Fruit fly (Drosophila melanogaster) whole organism, prepupa: ENCODE measurements around the gene CG15731.

Experiments
- Blimp-1 ChIP-seq: fragments of 200-800 bp; sonication (Bioruptor generic); optimal IDR thresholded peaks from 3 replicates; lab custom pipeline; 2017; ENCODE audit warnings: missing biosample characterization, missing genetic modification characterization, mild to moderate bottlenecking, moderate library complexity, missing genetic modification reagents
- CG10631 ChIP-seq: fragments of 200-800 bp; sonication (Bioruptor generic); optimal IDR thresholded peaks from 2 replicates; lab custom pipeline; 2016; ENCODE audit warnings: missing biosample characterization, missing genetic modification characterization
- CG10669 ChIP-seq: fragments of 200-800 bp; sonication (Bioruptor generic); optimal IDR thresholded peaks from 3 replicates; lab custom pipeline; 2018; ENCODE audit warnings: missing biosample characterization, mild to moderate bottlenecking, missing genetic modification characterization, moderate library complexity
- CG11294 ChIP-seq: fragments of 200-800 bp; sonication (Bioruptor generic); IDR thresholded peaks from 2 replicates; pipeline ENCODE4 v1.3.6; 2022; ENCODE audit warnings: missing biosample characterization, missing genetic modification characterization
- CG11762 ChIP-seq: fragments of 200-800 bp; sonication (Bioruptor generic); optimal IDR thresholded peaks from 3 replicates; lab custom pipeline; 2016; ENCODE audit warnings: missing biosample characterization, missing genetic modification characterization; ENCODE audit not compliant: insufficient read depth
- CG11902 ChIP-seq: fragments of 200-800 bp; sonication (Bioruptor generic); optimal IDR thresholded peaks from 3 replicates; lab custom pipeline; 2016; ENCODE audit warnings: missing biosample characterization, missing genetic modification characterization
- CG15336 ChIP-seq: fragments of 200-800 bp; sonication (Bioruptor generic); IDR thresholded peaks from 2 replicates; pipeline ENCODE4 v1.3.6; 2022; ENCODE audit warnings: missing biosample characterization, missing genetic modification characterization
- CG1621 ChIP-seq: fragments of 200-800 bp; sonication (Bioruptor generic); optimal IDR thresholded peaks from 3 replicates; lab custom pipeline; 2018; ENCODE audit warnings: missing biosample characterization, mild to moderate bottlenecking, missing genetic modification characterization
- CG32006 ChIP-seq: fragments of 200-800 bp; sonication (Bioruptor generic); optimal IDR thresholded peaks from 3 replicates; lab custom pipeline; 2017; ENCODE audit warnings: missing biosample characterization, mild to moderate bottlenecking, missing genetic modification characterization
- CG34406 ChIP-seq: fragments of 200-800 bp; sonication (Bioruptor generic); optimal IDR thresholded peaks from 3 replicates; lab custom pipeline; 2016; ENCODE audit warnings: missing biosample characterization, missing genetic modification characterization
- CG3919 ChIP-seq: fragments of 200-800 bp; sonication (Bioruptor generic); optimal IDR thresholded peaks from 3 replicates; lab custom pipeline; 2016; ENCODE audit warnings: missing biosample characterization, missing genetic modification characterization
- CG6163 ChIP-seq: fragments of 200-800 bp; sonication (Bioruptor generic); IDR thresholded peaks from 3 replicates; pipeline ENCODE4 v1.3.6; 2022; ENCODE audit warnings: missing biosample characterization, missing genetic modification characterization
- CG6792 ChIP-seq: fragments of 200-800 bp; sonication (Bioruptor generic); optimal IDR thresholded peaks from 3 replicates; lab custom pipeline; 2016; ENCODE audit warnings: missing biosample characterization, missing genetic modification characterization
- CG7368 ChIP-seq: fragments of 200-800 bp; sonication (Bioruptor generic); optimal IDR thresholded peaks from 3 replicates; lab custom pipeline; 2016; ENCODE audit warnings: missing biosample characterization, missing genetic modification characterization
- CG8119 ChIP-seq: fragments of 200-800 bp; sonication (Bioruptor generic); IDR thresholded peaks from 3 replicates; pipeline ENCODE4 v1.3.6; 2022; ENCODE audit warnings: missing biosample characterization, missing genetic modification characterization
- Eip78C ChIP-seq: fragments of 200-800 bp; sonication (Bioruptor generic); peaks from one replicate; lab custom pipeline; 2016; ENCODE audit warnings: missing biosample characterization, missing genetic modification characterization
- Ets96B ChIP-seq: fragments of 200-800 bp; optimal IDR thresholded peaks from 2 replicates; lab custom pipeline; 2019; ENCODE audit warnings: missing biosample characterization, mild to moderate bottlenecking, missing genetic modification characterization, moderate library complexity
- Gug ChIP-seq: fragments of 200-800 bp; sonication (Bioruptor generic); IDR thresholded peaks from 2 replicates; pipeline ENCODE4 v1.3.6; 2022; ENCODE audit warnings: missing biosample characterization, missing genetic modification characterization
- Hr39 ChIP-seq: fragments of 200-800 bp; sonication (Bioruptor generic); optimal IDR thresholded peaks from 2 replicates; lab custom pipeline; 2016; ENCODE audit warnings: missing biosample characterization, missing genetic modification characterization
- Hr4 ChIP-seq: fragments of 200-800 bp; sonication (Bioruptor generic); optimal IDR thresholded peaks from 3 replicates; lab custom pipeline; 2016; ENCODE audit warnings: missing biosample characterization, missing genetic modification characterization
- Met ChIP-seq: fragments of 200-800 bp; sonication (Bioruptor generic); optimal IDR thresholded peaks from 3 replicates; lab custom pipeline; 2016; ENCODE audit warnings: missing biosample characterization, missing genetic modification characterization
- OdsH ChIP-seq: fragments of 200-800 bp; sonication (Bioruptor generic); optimal IDR thresholded peaks from 3 replicates; lab custom pipeline; 2016; ENCODE audit warnings: missing biosample characterization, missing genetic modification characterization
- Smox ChIP-seq: fragments of 200-800 bp; sonication (Bioruptor generic); optimal IDR thresholded peaks from 3 replicates; lab custom pipeline; 2016; ENCODE audit warnings: missing biosample characterization, missing genetic modification characterization
- Sox14 ChIP-seq: fragments of 200-800 bp; sonication (Bioruptor generic); optimal IDR thresholded peaks from 3 replicates; lab custom pipeline; 2016; ENCODE audit warnings: missing biosample characterization, missing genetic modification characterization
- Sox15 ChIP-seq: fragments of 200-800 bp; sonication (Bioruptor generic); optimal IDR thresholded peaks from 3 replicates; lab custom pipeline; 2016; ENCODE audit warnings: missing biosample characterization, missing genetic modification characterization
- achi ChIP-seq: fragments of 200-800 bp; sonication (Bioruptor generic); optimal IDR thresholded peaks from 3 replicates; lab custom pipeline; 2016; ENCODE audit warnings: missing biosample characterization, missing genetic modification characterization
- acj6 ChIP-seq: fragments of 200-800 bp; sonication (Bioruptor generic); optimal IDR thresholded peaks from 3 replicates; lab custom pipeline; 2016; ENCODE audit warnings: missing biosample characterization, missing genetic modification characterization
- cyc ChIP-seq: fragments of 200-800 bp; sonication (Bioruptor generic); optimal IDR thresholded peaks from 3 replicates; lab custom pipeline; 2016; ENCODE audit warnings: missing biosample characterization, missing genetic modification characterization
- dac ChIP-seq: fragments of 200-800 bp; sonication (Bioruptor generic); optimal IDR thresholded peaks from 2 replicates; lab custom pipeline; 2017; ENCODE audit warnings: missing biosample characterization, mild to moderate bottlenecking, missing genetic modification characterization
- eg ChIP-seq: fragments of 200-800 bp; sonication (Bioruptor generic); IDR thresholded peaks from 3 replicates; pipeline ENCODE4 v1.3.6; 2022; ENCODE audit warnings: missing biosample characterization, missing genetic modification characterization
- esn ChIP-seq: fragments of 200-800 bp; sonication (Bioruptor generic); optimal IDR thresholded peaks from 2 replicates; lab custom pipeline; 2016; ENCODE audit warnings: missing biosample characterization, mild to moderate bottlenecking, missing genetic modification characterization, moderate library complexity
- fkh ChIP-seq: fragments of 200-800 bp; sonication (Bioruptor generic); optimal IDR thresholded peaks from 3 replicates; lab custom pipeline; 2017; ENCODE audit warnings: missing biosample characterization, mild to moderate bottlenecking, missing genetic modification characterization, moderate library complexity
- lz ChIP-seq: fragments of 200-800 bp; sonication (Bioruptor generic); optimal IDR thresholded peaks from 3 replicates; lab custom pipeline; 2016; ENCODE audit warnings: missing biosample characterization, missing genetic modification characterization
- net ChIP-seq: fragments of 200-800 bp; sonication (Bioruptor generic); optimal IDR thresholded peaks from 3 replicates; lab custom pipeline; 2016; ENCODE audit warnings: missing biosample characterization, missing genetic modification characterization
- pdm3 ChIP-seq: fragments of 200-800 bp; sonication (Bioruptor generic); optimal IDR thresholded peaks from 3 replicates; lab custom pipeline; 2016; ENCODE audit warnings: missing biosample characterization, missing genetic modification characterization
- ss ChIP-seq, 2 experiments: fragments of 200-800 bp; sonication (Bioruptor generic); optimal IDR thresholded peaks; 2 replicates in 1 of 2; 3 replicates in 1 of 2; lab custom pipeline; 2017 to 2018; ENCODE audit warnings: mild to moderate bottlenecking in 2 of 2, missing biosample characterization in 2 of 2, missing genetic modification characterization in 2 of 2, moderate library complexity in 1 of 2
- topi ChIP-seq: fragments of 200-800 bp; sonication (Bioruptor generic); optimal IDR thresholded peaks from 3 replicates; lab custom pipeline; 2016; ENCODE audit warnings: missing biosample characterization, missing genetic modification characterization
- vri ChIP-seq: fragments of 200-800 bp; sonication (Bioruptor generic); optimal IDR thresholded peaks from 3 replicates; lab custom pipeline; 2016; ENCODE audit warnings: missing biosample characterization, mild to moderate bottlenecking, missing genetic modification characterization

CG15731 gene

dm6 chrX:12462936-12463558 is 5.5 kb upstream of the CG15731 start, which contains the start of the genes Rab40 and CG42258 (continued):
- TF ChIP-seq dac (GFP tag; lab: Kevin White, UChicago) = no peak
- peak; percentile 46 for TF ChIP-seq topi (GFP tag; lab: Kevin White, UChicago)
- TF ChIP-seq CG6792 = peak; percentile 21
- no peak for TF ChIP-seq fkh (GFP tag; lab: Kevin White, UChicago)
- peak; percentile 66 for TF ChIP-seq CG10631 (GFP tag; lab: Kevin White, UChicago)
- peak; percentile 56 for TF ChIP-seq CG3919 (GFP tag; lab: Kevin White, UChicago)
- no peak for TF ChIP-seq Ets96B
- TF ChIP-seq CG6163 (GFP tag; lab: Robert Waterston, UW) = peak; percentile 56
- peak; percentile 41 for TF ChIP-seq cyc (GFP tag; lab: Kevin White, UChicago)
- TF ChIP-seq, all 60 proteins: peak for 31

dm6 chrX:12462216-12462615 is 4.7 kb upstream of the CG15731 start:
- TF ChIP-seq esn (no peak), CG15336 (peak; percentile 39; the same call in 1 of the 2 replicates), CG11762 (GFP tag; lab: Kevin White, UChicago) (no peak), Eip78C (GFP tag; lab: Kevin White, UChicago) (peak; percentile 75), topi (GFP tag; lab: Kevin White, UChicago) (no peak), CG11902 (GFP tag; lab: Kevin White, UChicago) (no peak), vri (GFP tag; lab: Kevin White, UChicago) (no peak), Hr39 (GFP tag; lab: Kevin White, UChicago) (peak; percentile 10), net (GFP tag; lab: Kevin White, UChicago) (no peak), Sox15 (GFP tag; lab: Kevin White, UChicago) (no peak), CG10669 (GFP tag; lab: Kevin White, UChicago) (peak; percentile 13), pdm3 (GFP tag; lab: Kevin White, UChicago) (no peak), CG1621 (tag; lab: Kevin White, UChicago) (no peak), fkh (GFP tag; lab: Kevin White, UChicago) (no peak), Gug (GFP tag; lab: Robert Waterston, UW) (no peak), eg (GFP tag; lab: Robert Waterston, UW) (peak; percentile 34; the same call in 1 of the 3 replicates), CG7368 (GFP tag; lab: Kevin White, UChicago) (no peak), Hr4 (GFP tag; lab: Kevin White, UChicago) (peak; percentile 10)

- TF ChIP-seq Eip78C (GFP tag; lab: Kevin White, UChicago) = no peak
- TF ChIP-seq acj6 (GFP tag; lab: Kevin White, UChicago) = no peak
- no peak for TF ChIP-seq CG34406 (GFP tag; lab: Kevin White, UChicago)
- TF ChIP-seq achi (GFP tag; lab: Kevin White, UChicago) = no peak
- no peak for TF ChIP-seq Hr4 (GFP tag; lab: Kevin White, UChicago)
Observed at dm6 chrX:12455891-12456290, 1.7 kb downstream of the CG15731 start.

- TF ChIP-seq OdsH (peak; percentile 16), Sox14 (GFP tag; lab: Kevin White, UChicago) (no peak), CG10669 (GFP tag; lab: Kevin White, UChicago) (no peak), CG7368 (GFP tag; lab: Kevin White, UChicago) (no peak), Blimp-1 (GFP tag; lab: Kevin White, UChicago) (no peak), CG10631 (GFP tag; lab: Kevin White, UChicago) (peak; percentile 14), lz (GFP tag; lab: Kevin White, UChicago) (peak; percentile 6), Hr39 (GFP tag; lab: Kevin White, UChicago) (peak; percentile 13), eg (GFP tag; lab: Robert Waterston, UW) (peak; percentile 46; the same call in 2 of the 3 replicates), Hr4 (GFP tag; lab: Kevin White, UChicago) (peak; percentile 64), CG8119 (GFP tag; lab: Robert Waterston, UW) (peak; percentile 59; the same call in 2 of the 3 replicates), CG32006 (peak; percentile 46), Met (peak; percentile 13), Eip78C (GFP tag; lab: Kevin White, UChicago) (peak; percentile 59), acj6 (GFP tag; lab: Kevin White, UChicago) (peak; percentile 19), ss (GFP tag; optimal IDR thresholded peaks at IDR 0.05; lab: Kevin White, UChicago) (no peak), esn (no peak), vri (GFP tag; lab: Kevin White, UChicago) (no peak), CG11294 (GFP tag; lab: Robert Waterston, UW) (no peak), CG11762 (GFP tag; lab: Kevin White, UChicago) (no peak), CG15336 (peak; percentile 47; the same call in 1 of the 2 replicates), pdm3 (GFP tag; lab: Kevin White, UChicago) (peak; percentile 13), Smox (GFP tag; lab: Kevin White, UChicago) (peak; percentile 13)
Observed at dm6 chrX:12454358-12454757, 3.2 kb downstream of the CG15731 start, which contains the start of gene CG15927. Gene CG15927 (plus strand): TSS chrX:12454729.
